Fruit fly (Drosophila melanogaster) whole organism, embryonic: Measurements from ENCODE around the gene Hr4.

Experiments used
- Antp ChIP-seq: fragments of 200-800 bp; sonication (Bioruptor generic); optimal IDR thresholded peaks from 3 replicates; lab custom pipeline; 2016; ENCODE audit warnings: missing biosample characterization, missing genetic modification characterization
- Asciz ChIP-seq: fragments of 200-800 bp; sonication (Bioruptor generic); optimal IDR thresholded peaks from 2 replicates; lab custom pipeline; 2017; ENCODE audit warnings: missing biosample characterization, mild to moderate bottlenecking, missing genetic modification characterization, missing genetic modification reagents
- BtbVII ChIP-seq: fragments of 200-800 bp; sonication (Bioruptor generic); optimal IDR thresholded peaks from 3 replicates; lab custom pipeline; 2017; ENCODE audit warnings: missing biosample characterization, mild to moderate bottlenecking, missing genetic modification characterization
- CG10147 ChIP-seq: fragments of 200-800 bp; sonication (Bioruptor generic); optimal IDR thresholded peaks from 2 replicates; lab custom pipeline; 2019; ENCODE audit warnings: missing biosample characterization, mild to moderate bottlenecking, missing genetic modification characterization, moderate library complexity
- CG10462 ChIP-seq: fragments of 200-800 bp; sonication (Bioruptor generic); optimal IDR thresholded peaks from 2 replicates; lab custom pipeline; 2016; ENCODE audit warnings: missing biosample characterization, missing genetic modification characterization
- CG10654 ChIP-seq: fragments of 200-800 bp; sonication (Bioruptor generic); optimal IDR thresholded peaks from 2 replicates; lab custom pipeline; 2016; ENCODE audit warnings: missing biosample characterization, missing genetic modification characterization
- CG10959 ChIP-seq: fragments of 200-800 bp; sonication (Bioruptor generic); IDR thresholded peaks from 2 replicates; pipeline ENCODE4 v1.3.6; 2022; ENCODE audit warnings: missing biosample characterization, missing genetic modification characterization
- CG14965 ChIP-seq: fragments of 200-800 bp; sonication (Bioruptor generic); optimal IDR thresholded peaks from 2 replicates; lab custom pipeline; 2016; ENCODE audit warnings: missing biosample characterization, missing genetic modification characterization, borderline replicate concordance
- CG15073 ChIP-seq: fragments of 200-800 bp; sonication (Bioruptor generic); optimal IDR thresholded peaks from 2 replicates; lab custom pipeline; 2016; ENCODE audit warnings: missing biosample characterization, missing genetic modification characterization
- CG17385 ChIP-seq: fragments of 200-800 bp; sonication (Bioruptor generic); optimal IDR thresholded peaks from 3 replicates; lab custom pipeline; 2018; ENCODE audit warnings: missing biosample characterization, mild to moderate bottlenecking, missing genetic modification characterization
- CG17829 ChIP-seq: fragments of 200-800 bp; optimal IDR thresholded peaks from 2 replicates; lab custom pipeline; 2019; ENCODE audit warnings: missing biosample characterization, mild to moderate bottlenecking, missing genetic modification characterization, moderate library complexity
- CG18262 ChIP-seq: fragments of 200-800 bp; optimal IDR thresholded peaks from 3 replicates; lab custom pipeline; 2019; ENCODE audit warnings: missing biosample characterization, mild to moderate bottlenecking, missing genetic modification characterization, moderate library complexity
- CG18599 ChIP-seq: fragments of 200-800 bp; sonication (Bioruptor generic); optimal IDR thresholded peaks from 3 replicates; lab custom pipeline; 2017; ENCODE audit warnings: missing biosample characterization, missing genetic modification characterization, mild to moderate bottlenecking, moderate library complexity, missing genetic modification reagents
- CG31388 ChIP-seq: fragments of 200-800 bp; sonication (Bioruptor generic); optimal IDR thresholded peaks from 2 replicates; lab custom pipeline; 2016; ENCODE audit warnings: missing biosample characterization, missing genetic modification characterization
- CG31441 ChIP-seq: fragments of 200-800 bp; sonication (Bioruptor generic); IDR thresholded peaks from 2 replicates; pipeline ENCODE4 v1.3.6; 2022; ENCODE audit warnings: missing biosample characterization, missing genetic modification characterization
- CG32767 ChIP-seq: fragments of 200-800 bp; sonication (Bioruptor generic); IDR thresholded peaks from 2 replicates; pipeline ENCODE4 v1.3.6; 2022; ENCODE audit warnings: missing biosample characterization, missing genetic modification characterization
- CG4328 ChIP-seq: fragments of 200-800 bp; sonication (Bioruptor generic); optimal IDR thresholded peaks from 3 replicates; lab custom pipeline; 2017; ENCODE audit warnings: missing biosample characterization, missing genetic modification reagents, missing genetic modification characterization
- CG6791 ChIP-seq: fragments of 200-800 bp; sonication (Bioruptor generic); IDR thresholded peaks from 3 replicates; pipeline ENCODE4 v1.3.6; 2022; ENCODE audit warnings: missing biosample characterization, missing genetic modification characterization; ENCODE audit not compliant: partially characterized antibody
- CG7357 ChIP-seq: fragments of 200-800 bp; sonication (Bioruptor generic); IDR thresholded peaks from 3 replicates; pipeline ENCODE4 v1.3.6; 2022; ENCODE audit warnings: missing biosample characterization, missing genetic modification characterization
- CG7987 ChIP-seq: fragments of 200-800 bp; sonication (Bioruptor generic); optimal IDR thresholded peaks from 2 replicates; lab custom pipeline; 2018; ENCODE audit warnings: missing biosample characterization, mild to moderate bottlenecking, missing genetic modification characterization, moderate library complexity
- CG8290 ChIP-seq, 3 experiments: fragments of 200-800 bp; sonication (Bioruptor generic); optimal IDR thresholded peaks; 2 replicates each; lab custom pipeline; 2016 to 2019; ENCODE audit warnings: missing biosample characterization in 3 of 3, missing genetic modification characterization in 3 of 3, mild to moderate bottlenecking in 2 of 3, moderate library complexity in 1 of 3
- Dll ChIP-seq: fragments of 200-800 bp; sonication (Bioruptor generic); IDR thresholded peaks from 4 replicates; pipeline ENCODE4 v1.3.6; 2022; ENCODE audit warnings: missing biosample characterization, missing genetic modification characterization; ENCODE audit not compliant: partially characterized antibody
- Dref ChIP-seq: fragments of 200-800 bp; sonication (Bioruptor generic); IDR thresholded peaks from 2 replicates; pipeline ENCODE4 v1.3.6; 2022; ENCODE audit warnings: missing biosample characterization, missing genetic modification characterization
- Elba2 ChIP-seq: fragments of 200-800 bp; sonication (Bioruptor generic); optimal IDR thresholded peaks from 3 replicates; lab custom pipeline; 2016; ENCODE audit warnings: missing biosample characterization, missing genetic modification characterization
- GATAe ChIP-seq: fragments of 200-800 bp; sonication (Bioruptor generic); conservative IDR thresholded peaks from 2 replicates; pipeline ENCODE4 v1.3.6; 2022; ENCODE audit warnings: missing biosample characterization, missing genetic modification characterization
- NFAT ChIP-seq: fragments of 200-800 bp; sonication (Bioruptor generic); IDR thresholded peaks from 2 replicates; pipeline ENCODE4 v1.3.6; 2022; ENCODE audit warnings: missing biosample characterization, missing genetic modification characterization
- Sox102F ChIP-seq: fragments of 200-800 bp; sonication (Bioruptor generic); optimal IDR thresholded peaks from 2 replicates; lab custom pipeline; 2018; ENCODE audit warnings: missing biosample characterization, mild to moderate bottlenecking, missing genetic modification characterization, moderate library complexity
- Trl ChIP-seq, 3 experiments: fragments of >200 bp in 2 of 3; fragments of 200-800 bp in 1 of 3; sonication (Bioruptor generic) in 1 of 3; optimal IDR thresholded peaks; 2 replicates in 1 of 3; 3 replicates in 2 of 3; lab custom pipeline; 2016 to 2017; ENCODE audit warnings: missing biosample characterization in 1 of 3, missing genetic modification characterization in 1 of 3
- al ChIP-seq: fragments of 200-800 bp; sonication (Bioruptor generic); IDR thresholded peaks from 2 replicates; pipeline ENCODE4 v1.3.6; 2022; ENCODE audit warnings: missing biosample characterization, missing genetic modification characterization
- ash1 ChIP-seq: fragments of 200-800 bp; sonication (Bioruptor generic); optimal IDR thresholded peaks from 2 replicates; lab custom pipeline; 2018; ENCODE audit warnings: missing biosample characterization, mild to moderate bottlenecking, missing genetic modification characterization
- bigmax ChIP-seq: fragments of 200-800 bp; sonication (Bioruptor generic); optimal IDR thresholded peaks from 2 replicates; lab custom pipeline; 2018; ENCODE audit warnings: missing biosample characterization, mild to moderate bottlenecking, missing genetic modification characterization
- btn ChIP-seq: fragments of 200-800 bp; sonication (Bioruptor generic); optimal IDR thresholded peaks from 2 replicates; lab custom pipeline; 2016; ENCODE audit warnings: missing biosample characterization, missing genetic modification characterization
- chm ChIP-seq: fragments of 200-800 bp; sonication (Bioruptor generic); IDR thresholded peaks from 2 replicates; pipeline ENCODE4 v1.3.6; 2022; ENCODE audit warnings: missing biosample characterization, missing genetic modification characterization
- gsb-n ChIP-seq: fragments of 200-800 bp; sonication (Bioruptor generic); optimal IDR thresholded peaks from 3 replicates; lab custom pipeline; 2018; ENCODE audit warnings: missing biosample characterization, mild to moderate bottlenecking, missing genetic modification characterization
- lbe ChIP-seq: fragments of 200-800 bp; sonication (Bioruptor generic); optimal IDR thresholded peaks from 2 replicates; lab custom pipeline; 2016; ENCODE audit warnings: missing biosample characterization, mild to moderate bottlenecking, missing genetic modification characterization
- odd ChIP-seq: fragments of 200-800 bp; sonication (Bioruptor generic); optimal IDR thresholded peaks from 2 replicates; lab custom pipeline; 2017; ENCODE audit warnings: missing biosample characterization, mild to moderate bottlenecking, missing genetic modification characterization
- peb ChIP-seq: fragments of 200-800 bp; sonication (Bioruptor generic); IDR thresholded peaks from 2 replicates; pipeline ENCODE4 v1.3.6; 2022; ENCODE audit warnings: missing biosample characterization, missing genetic modification characterization
- pros ChIP-seq: fragments of 200-800 bp; sonication (Bioruptor generic); optimal IDR thresholded peaks from 3 replicates; lab custom pipeline; 2019; ENCODE audit warnings: missing biosample characterization, mild to moderate bottlenecking, missing genetic modification characterization, moderate library complexity
- ranshi ChIP-seq: fragments of 200-800 bp; sonication (Bioruptor generic); IDR thresholded peaks from 2 replicates; pipeline ENCODE4 v1.3.6; 2022; ENCODE audit warnings: missing biosample characterization, missing genetic modification characterization
- salm ChIP-seq: fragments of 200-800 bp; sonication (Bioruptor generic); optimal IDR thresholded peaks from 2 replicates; lab custom pipeline; 2018; ENCODE audit warnings: missing biosample characterization, mild to moderate bottlenecking, missing genetic modification characterization
- schlank ChIP-seq: fragments of 200-800 bp; sonication (Bioruptor generic); optimal IDR thresholded peaks from 2 replicates; lab custom pipeline; 2018; ENCODE audit warnings: missing biosample characterization, mild to moderate bottlenecking, missing genetic modification characterization
- slou ChIP-seq: fragments of 200-800 bp; sonication (Bioruptor generic); optimal IDR thresholded peaks from 3 replicates; lab custom pipeline; 2016; ENCODE audit warnings: missing biosample characterization, missing genetic modification characterization
- ssp ChIP-seq: fragments of 200-800 bp; sonication (Bioruptor generic); IDR thresholded peaks from 2 replicates; pipeline ENCODE4 v1.3.6; 2022; ENCODE audit warnings: missing biosample characterization, missing genetic modification characterization
- stwl ChIP-seq: fragments of 200-800 bp; sonication (Bioruptor generic); optimal IDR thresholded peaks from 3 replicates; lab custom pipeline; 2018; ENCODE audit warnings: missing biosample characterization, mild to moderate bottlenecking, missing genetic modification characterization, moderate library complexity
- tap ChIP-seq: fragments of 200-800 bp; optimal IDR thresholded peaks from 3 replicates; lab custom pipeline; 2019; ENCODE audit warnings: missing biosample characterization, mild to moderate bottlenecking, missing genetic modification characterization, moderate library complexity
- trh ChIP-seq: fragments of 200-800 bp; sonication (Bioruptor generic); optimal IDR thresholded peaks from 2 replicates; lab custom pipeline; 2016; ENCODE audit warnings: missing biosample characterization, missing genetic modification characterization
- ttk ChIP-seq: fragments of 200-800 bp; sonication (Bioruptor generic); IDR thresholded peaks from 2 replicates; pipeline ENCODE4 v2.1.2; 2022; ENCODE audit warnings: missing biosample characterization, missing genetic modification characterization
- unc-4 ChIP-seq: fragments of 200-800 bp; sonication (Bioruptor generic); IDR thresholded peaks from 2 replicates; pipeline ENCODE4 v1.3.6; 2022; ENCODE audit warnings: missing biosample characterization, missing genetic modification characterization; ENCODE audit not compliant: partially characterized antibody
- wor ChIP-seq: fragments of 200-800 bp; sonication (Bioruptor generic); IDR thresholded peaks from 2 replicates; pipeline ENCODE4 v1.3.6; 2022; ENCODE audit warnings: missing biosample characterization, missing genetic modification characterization

Hr4 gene

dm6 chrX:2041312-2041918, 99.7 kb downstream of the Hr4 start, which contains the start of gene CG4313 (continued):
- TF ChIP-seq CG31441 (GFP tag; lab: Robert Waterston, UW) = peak; percentile 76; the same call in 1 of the 2 replicates
- TF ChIP-seq BtbVII (GFP tag; lab: Kevin White, UChicago) = peak; percentile 52
- TF ChIP-seq al = peak; percentile 52; the same call in 1 of the 2 replicates
- peak; percentile 54 for TF ChIP-seq CG18599 (GFP tag; lab: Kevin White, UChicago)
- TF ChIP-seq Dref (GFP tag; lab: Robert Waterston, UW) = no peak
- TF ChIP-seq trh (GFP tag; lab: Kevin White, UChicago) = no peak
- TF ChIP-seq ranshi = 0 out of 2 replicates have a peak, but pooled peaks have one; percentile 52
- no peak; the same call in 1 of the 2 replicates for TF ChIP-seq CG10959 (GFP tag; lab: Robert Waterston, UW)
- peak; percentile 37 for TF ChIP-seq gsb-n (tag; lab: Kevin White, UChicago)
- TF ChIP-seq CG17385 (GFP tag; lab: Kevin White, UChicago) = peak; percentile 44
- peak; percentile 11 for TF ChIP-seq Asciz (GFP tag; lab: Kevin White, UChicago)
- TF ChIP-seq CG15073 (GFP tag; lab: Kevin White, UChicago) = no peak
- TF ChIP-seq lbe (GFP tag; lab: Kevin White, UChicago) = peak; percentile 55
- TF ChIP-seq CG31388 (GFP tag; lab: Kevin White, UChicago) = peak; percentile 28
- peak; percentile 63 for TF ChIP-seq Sox102F (GFP tag; lab: Kevin White, UChicago)
- peak; percentile 73 for TF ChIP-seq CG8290 (GFP tag; optimal IDR thresholded peaks at IDR 0.05; lab: Kevin White, UChicago)
- peak in 1 of 2 experiments; percentile 87 for TF ChIP-seq CG8290 (tag; optimal IDR thresholded peaks at IDR 0.05; lab: Kevin White, UChicago)
- peak; percentile 48 for TF ChIP-seq tap (tag; lab: Kevin White, UChicago)
- peak; percentile 50; the same call in 1 of the 2 replicates for TF ChIP-seq NFAT (GFP tag; lab: Robert Waterston, UW)
- peak; percentile 70 for TF ChIP-seq CG10147 (GFP tag; lab: Kevin White, UChicago)
- peak; percentile 75 for TF ChIP-seq ssp (GFP tag; lab: Robert Waterston, UW)
- TF ChIP-seq ttk (GFP tag; lab: Robert Waterston, UW) = peak; percentile 62
- peak; percentile 75 for TF ChIP-seq Antp (GFP tag; lab: Kevin White, UChicago)
- peak; percentile 20 for TF ChIP-seq CG7987 (GFP tag; lab: Kevin White, UChicago)
- TF ChIP-seq odd (GFP tag; lab: Kevin White, UChicago) = peak; percentile 28
- peak; percentile 86 for TF ChIP-seq unc-4
- no peak for TF ChIP-seq bigmax
- TF ChIP-seq chm (GFP tag; lab: Robert Waterston, UW) = no peak
- TF ChIP-seq CG17829 = peak; percentile 66
- no peak for TF ChIP-seq btn (GFP tag; lab: Kevin White, UChicago)
- TF ChIP-seq pros (GFP tag; lab: Kevin White, UChicago) = no peak
- TF ChIP-seq CG4328 = peak; percentile 61
- peak; percentile 95 for TF ChIP-seq Dll
- no peak for TF ChIP-seq Trl (optimal IDR thresholded peaks at IDR 0.05; lab: Kevin White, UChicago)
- peak; percentile 79 for TF ChIP-seq Trl (GFP tag; optimal IDR thresholded peaks at IDR 0.05; lab: Kevin White, UChicago)
- TF ChIP-seq peb (GFP tag; lab: Robert Waterston, UW) = no peak
- TF ChIP-seq CG10654 (GFP tag; lab: Kevin White, UChicago) = peak; percentile 52
- TF ChIP-seq slou = no peak
- TF ChIP-seq salm (tag; lab: Kevin White, UChicago) = no peak
- TF ChIP-seq CG6791 (GFP tag; lab: Robert Waterston, UW) = peak; percentile 74
- no peak for TF ChIP-seq CG32767 (GFP tag; lab: Robert Waterston, UW)
- TF ChIP-seq wor (GFP tag; lab: Robert Waterston, UW) = peak; percentile 11; the same call in 1 of the 2 replicates
- TF ChIP-seq CG18262 (tag; lab: Kevin White, UChicago) = peak; percentile 61
- TF ChIP-seq ash1 (GFP tag; lab: Kevin White, UChicago) = no peak
- TF ChIP-seq CG14965 (GFP tag; lab: Kevin White, UChicago) = no peak
- TF ChIP-seq GATAe = no peak; the same call in 1 of the 2 replicates
- peak; percentile 22 for TF ChIP-seq schlank (tag; lab: Kevin White, UChicago)
- TF ChIP-seq CG7357 (GFP tag; lab: Robert Waterston, UW) = peak; percentile 69
- peak; percentile 24 for TF ChIP-seq stwl (tag; lab: Kevin White, UChicago)
- TF ChIP-seq Elba2 (GFP tag; lab: Kevin White, UChicago) = no peak
- no peak for TF ChIP-seq CG10462 (GFP tag; lab: Kevin White, UChicago)
